Worm (Caenorhabditis elegans) whole organism, L2 larva: ENCODE data around the gene R02C2.7.

Source experiments
- F13H6.1 ChIP-seq: sonication (generic microtip); optimal IDR thresholded peaks from 2 replicates; lab custom pipeline; 2016; ENCODE audit warnings: missing genetic modification characterization, missing compliant biosample characterization
- R02D3.7 ChIP-seq: fragments of 150-350 bp; optimal IDR thresholded peaks from 2 replicates; lab custom pipeline; 2014; ENCODE audit warnings: missing biosample characterization, missing genetic modification characterization
- Y55F3AM.14 ChIP-seq: fragments of 200-800 bp; sonication (Bioruptor generic); optimal IDR thresholded peaks from 2 replicates; lab custom pipeline; 2018; ENCODE audit warnings: mild to moderate bottlenecking, missing genetic modification characterization, missing compliant biosample characterization
- ZK546.5 ChIP-seq: sonication (generic microtip); optimal IDR thresholded peaks from 2 replicates; lab custom pipeline; 2017; ENCODE audit warnings: missing biosample characterization, missing genetic modification characterization
- alr-1 ChIP-seq: fragments of 150-350 bp; optimal IDR thresholded peaks from 2 replicates; lab custom pipeline; 2014; ENCODE audit warnings: missing biosample characterization, missing genetic modification characterization
- aly-2 ChIP-seq: fragments of 150-350 bp; optimal IDR thresholded peaks from 2 replicates; lab custom pipeline; 2014; ENCODE audit warnings: missing biosample characterization, missing genetic modification characterization
- ama-1 ChIP-seq: fragments of 150-350 bp; optimal IDR thresholded peaks from 2 replicates; lab custom pipeline; 2018; ENCODE audit warnings: inconsistent platforms
- crh-2 ChIP-seq: sonication (generic microtip); optimal IDR thresholded peaks from 2 replicates; lab custom pipeline; 2017; ENCODE audit warnings: missing biosample characterization, missing genetic modification characterization
- dmd-4 ChIP-seq: sonication (generic microtip); optimal IDR thresholded peaks from 2 replicates; lab custom pipeline; 2017; ENCODE audit warnings: missing biosample characterization, missing genetic modification characterization
- egl-27 ChIP-seq: sonication (generic microtip); optimal IDR thresholded peaks from 3 replicates; lab custom pipeline; 2017; ENCODE audit warnings: missing biosample characterization, missing genetic modification reagents, missing genetic modification characterization
- elt-1 ChIP-seq: fragments of 150-350 bp; optimal IDR thresholded peaks from 2 replicates; lab custom pipeline; 2014; ENCODE audit warnings: missing biosample characterization, missing genetic modification characterization
- elt-3 ChIP-seq: sonication (generic microtip); optimal IDR thresholded peaks from 2 replicates; lab custom pipeline; 2017; ENCODE audit warnings: missing biosample characterization, missing genetic modification characterization
- fos-1 ChIP-seq: fragments of 150-350 bp; optimal IDR thresholded peaks from 2 replicates; lab custom pipeline; 2014; ENCODE audit warnings: missing biosample characterization, missing genetic modification characterization
- gmeb-1 ChIP-seq: fragments of 150-350 bp; optimal IDR thresholded peaks from 2 replicates; lab custom pipeline; 2014; ENCODE audit warnings: missing biosample characterization, missing genetic modification characterization
- lin-11 ChIP-seq: fragments of 150-350 bp; sonication (generic microtip); optimal IDR thresholded peaks from 2 replicates; lab custom pipeline; 2014; ENCODE audit warnings: missing biosample characterization, missing genetic modification characterization, inconsistent platforms, mixed read lengths
- lin-13 ChIP-seq: fragments of 150-350 bp; optimal IDR thresholded peaks from 2 replicates; lab custom pipeline; 2014; ENCODE audit warnings: missing biosample characterization, missing genetic modification reagents, missing genetic modification characterization
- lin-39 ChIP-seq: fragments of 150-350 bp; optimal IDR thresholded peaks from 2 replicates; lab custom pipeline; 2014; ENCODE audit warnings: missing biosample characterization, missing genetic modification reagents, missing genetic modification characterization
- lsy-2 ChIP-seq, 2 experiments: fragments of 150-350 bp in 1 of 2; sonication (generic microtip) in 1 of 2; optimal IDR thresholded peaks; 2 replicates each; lab custom pipeline; 2014 to 2017; ENCODE audit warnings: missing biosample characterization in 2 of 2, missing genetic modification characterization in 2 of 2
- mab-5 ChIP-seq: fragments of 150-350 bp; optimal IDR thresholded peaks from 2 replicates; lab custom pipeline; 2014; ENCODE audit warnings: missing biosample characterization, missing genetic modification characterization
- mbf-1 ChIP-seq: sonication (generic microtip); optimal IDR thresholded peaks from 2 replicates; lab custom pipeline; 2017; ENCODE audit warnings: missing biosample characterization, missing genetic modification characterization
- mdl-1 ChIP-seq, 2 experiments: fragments of 150-350 bp in 1 of 2; sonication (generic microtip) in 1 of 2; optimal IDR thresholded peaks; 2 replicates each; lab custom pipeline; 2017; ENCODE audit warnings: missing biosample characterization in 2 of 2, missing genetic modification characterization in 2 of 2
- nhr-10 ChIP-seq: sonication (generic microtip); optimal IDR thresholded peaks from 2 replicates; lab custom pipeline; 2017; ENCODE audit warnings: missing biosample characterization, missing genetic modification characterization
- nhr-11 ChIP-seq: fragments of 150-350 bp; optimal IDR thresholded peaks from 2 replicates; lab custom pipeline; 2014; ENCODE audit warnings: missing biosample characterization, missing genetic modification characterization
- nhr-12 ChIP-seq: fragments of 150-350 bp; optimal IDR thresholded peaks from 2 replicates; lab custom pipeline; 2014; ENCODE audit warnings: missing biosample characterization, missing genetic modification characterization
- nhr-23 ChIP-seq: fragments of 150-350 bp; optimal IDR thresholded peaks from 2 replicates; lab custom pipeline; 2014; ENCODE audit warnings: missing biosample characterization, missing genetic modification reagents, missing genetic modification characterization
- nhr-237 ChIP-seq: fragments of 150-350 bp; optimal IDR thresholded peaks from 2 replicates; lab custom pipeline; 2014; ENCODE audit warnings: missing biosample characterization, missing genetic modification characterization
- nhr-6 ChIP-seq: fragments of 150-350 bp; optimal IDR thresholded peaks from 2 replicates; lab custom pipeline; 2014; ENCODE audit warnings: missing biosample characterization, missing genetic modification characterization
- nhr-77 ChIP-seq: fragments of 150-350 bp; optimal IDR thresholded peaks from 2 replicates; lab custom pipeline; 2014; ENCODE audit warnings: missing biosample characterization, missing genetic modification characterization
- skn-1 ChIP-seq: sonication (generic microtip); optimal IDR thresholded peaks from 2 replicates; lab custom pipeline; 2017; ENCODE audit warnings: missing biosample characterization, missing genetic modification characterization
- sma-3 ChIP-seq: sonication (generic microtip); optimal IDR thresholded peaks from 2 replicates; lab custom pipeline; 2016; ENCODE audit warnings: missing genetic modification reagents, missing genetic modification characterization, missing compliant biosample characterization
- snpc-4 ChIP-seq: fragments of 150-350 bp; optimal IDR thresholded peaks from 2 replicates; lab custom pipeline; 2014; ENCODE audit warnings: missing biosample characterization, missing genetic modification characterization
- unc-39 ChIP-seq: fragments of 150-350 bp; optimal IDR thresholded peaks from 2 replicates; lab custom pipeline; 2014; ENCODE audit warnings: missing biosample characterization, missing genetic modification characterization
- unc-55 ChIP-seq: fragments of 150-350 bp; sonication (generic microtip); optimal IDR thresholded peaks from 3 replicates; lab custom pipeline; 2014; ENCODE audit warnings: missing biosample characterization, missing genetic modification reagents, missing genetic modification characterization
- unc-62 ChIP-seq: fragments of 150-350 bp; optimal IDR thresholded peaks from 2 replicates; lab custom pipeline; 2014; ENCODE audit warnings: missing biosample characterization, missing genetic modification reagents, missing genetic modification characterization
- zag-1 ChIP-seq: fragments of 150-350 bp; optimal IDR thresholded peaks from 2 replicates; lab custom pipeline; 2014; ENCODE audit warnings: missing biosample characterization, missing genetic modification characterization
- ztf-1 ChIP-seq: fragments of 200-800 bp; sonication (Bioruptor generic); conservative IDR thresholded peaks from 2 replicates; pipeline ENCODE4 v1.3.6; 2022; ENCODE audit warnings: missing genetic modification characterization, missing compliant biosample characterization
- ztf-4 ChIP-seq: fragments of 150-350 bp; optimal IDR thresholded peaks from 2 replicates; lab custom pipeline; 2014; ENCODE audit warnings: missing biosample characterization, missing genetic modification characterization

The R02C2.7 gene

DNA sequence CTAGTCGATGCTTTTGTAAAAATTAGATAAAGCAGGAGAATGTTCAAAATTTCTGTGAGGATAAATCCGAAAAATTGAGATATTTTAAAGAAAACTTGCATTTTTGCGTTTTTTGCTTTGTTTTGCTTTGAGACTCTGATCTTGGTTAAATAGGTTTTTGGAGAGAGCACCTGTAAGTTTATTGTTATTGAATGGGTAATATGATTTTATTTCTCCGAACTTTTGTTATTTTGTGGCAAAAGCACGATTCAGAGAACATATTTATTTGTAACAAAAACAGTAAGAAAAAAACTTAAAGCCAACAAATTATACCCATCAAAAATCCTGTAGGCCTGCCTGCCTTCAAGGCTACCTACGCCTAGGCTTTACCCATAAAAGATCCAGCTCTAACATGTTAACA, 12.2 kb upstream of the R02C2.7 start, which contains the start of gene str-121:
str-121 (minus strand) TSS at position 101 of the 400 bp plus-strand sequence.
- TF ChIP-seq elt-3 (tag; lab: Kevin White, UChicago), result no peak
- TF ChIP-seq mdl-1 (tag; optimal IDR thresholded peaks at IDR 0.05; lab: Kevin White, UChicago), result no peak
- TF ChIP-seq skn-1, result no peak
- TF ChIP-seq ZK546.5 (tag; lab: Kevin White, UChicago), result no peak
- no peak for TF ChIP-seq nhr-10 (tag; lab: Kevin White, UChicago)
- no peak for TF ChIP-seq lsy-2 (tag; optimal IDR thresholded peaks at IDR 0.05; lab: Kevin White, UChicago)
- no peak for TF ChIP-seq crh-2
- TF ChIP-seq unc-62 (GFP tag; lab: Kevin White, UChicago), result no peak

ce11 chrV:251652-252051, 9.2 kb upstream of the R02C2.7 start, which contains the start of gene oac-39:
oac-39 (minus strand) TSS chrV:251752.
- TF ChIP-seq skn-1, result no peak
- TF ChIP-seq ama-1, result no peak
- TF ChIP-seq sma-3, result no peak
- no peak for TF ChIP-seq unc-39 (tag; lab: Kevin White, UChicago)
- TF ChIP-seq nhr-77 (tag; lab: Kevin White, UChicago), result no peak
- TF ChIP-seq aly-2, result no peak
- TF ChIP-seq nhr-10 (tag; lab: Kevin White, UChicago), result no peak
- no peak for TF ChIP-seq egl-27 (tag; lab: Kevin White, UChicago)
- TF ChIP-seq snpc-4, result no peak
- TF ChIP-seq nhr-237 (tag; lab: Kevin White, UChicago), result no peak
- no peak for TF ChIP-seq R02D3.7 (tag; lab: Kevin White, UChicago)
- TF ChIP-seq mab-5 (tag; lab: Kevin White, UChicago), result no peak
- no peak for TF ChIP-seq crh-2
- TF ChIP-seq ztf-4, result no peak
- no peak for TF ChIP-seq mbf-1 (tag; lab: Kevin White, UChicago)
- TF ChIP-seq Y55F3AM.14 (GFP tag; lab: Kevin White, UChicago), result no peak
- TF ChIP-seq ztf-1 (GFP tag; lab: Robert Waterston, UW), result no peak
- TF ChIP-seq F13H6.1, result no peak
- no peak for TF ChIP-seq fos-1 (tag; lab: Kevin White, UChicago)
- TF ChIP-seq, all 48 proteins: peak for 0

DNA sequence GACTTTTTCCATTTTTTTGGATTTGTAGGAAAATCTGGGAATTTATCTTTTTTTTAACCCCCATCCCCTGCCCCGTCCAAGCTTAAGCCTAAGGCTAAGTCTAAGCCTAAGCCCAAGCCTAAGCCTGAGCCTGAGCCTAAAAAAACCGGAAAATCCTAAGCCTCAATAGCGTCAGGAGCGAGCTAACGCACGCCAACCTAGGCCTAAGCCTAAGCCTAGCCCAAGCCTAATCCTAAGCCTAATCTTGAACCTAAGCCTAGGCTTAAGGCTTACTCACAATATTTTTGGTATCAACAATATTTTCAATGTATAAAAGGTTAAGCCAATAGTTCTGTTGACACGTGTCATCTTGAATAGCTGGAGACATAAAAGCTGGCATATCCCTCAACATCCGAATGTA, 6.2 kb upstream of the R02C2.7 start:
- TF ChIP-seq gmeb-1 (no peak), zag-1 (no peak), nhr-6 (tag; lab: Kevin White, UChicago) (no peak), Y55F3AM.14 (GFP tag; lab: Kevin White, UChicago) (no peak), ZK546.5 (tag; lab: Kevin White, UChicago) (no peak), lin-39 (tag; lab: Kevin White, UChicago) (no peak)

DNA sequence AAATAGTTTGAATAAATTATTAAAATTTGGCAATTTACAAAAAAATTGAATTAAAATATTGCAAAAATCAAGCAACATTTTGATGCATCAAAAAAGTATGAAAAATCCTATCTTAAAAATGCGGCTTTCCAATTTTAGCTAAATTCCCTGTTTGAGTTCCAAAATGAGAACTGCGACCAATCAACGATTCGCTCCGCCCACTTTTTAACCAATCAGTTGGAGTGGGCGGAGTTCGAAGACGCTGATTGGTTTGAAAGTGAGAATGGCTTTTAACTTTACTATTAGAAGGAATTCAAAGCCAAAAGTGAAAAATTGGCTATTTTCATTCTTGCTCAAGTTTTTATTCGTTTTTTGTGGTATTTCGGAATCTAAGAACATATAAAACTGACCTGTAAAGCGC, 5.2 kb upstream of the R02C2.7 start:
- no peak for TF ChIP-seq skn-1

DNA sequence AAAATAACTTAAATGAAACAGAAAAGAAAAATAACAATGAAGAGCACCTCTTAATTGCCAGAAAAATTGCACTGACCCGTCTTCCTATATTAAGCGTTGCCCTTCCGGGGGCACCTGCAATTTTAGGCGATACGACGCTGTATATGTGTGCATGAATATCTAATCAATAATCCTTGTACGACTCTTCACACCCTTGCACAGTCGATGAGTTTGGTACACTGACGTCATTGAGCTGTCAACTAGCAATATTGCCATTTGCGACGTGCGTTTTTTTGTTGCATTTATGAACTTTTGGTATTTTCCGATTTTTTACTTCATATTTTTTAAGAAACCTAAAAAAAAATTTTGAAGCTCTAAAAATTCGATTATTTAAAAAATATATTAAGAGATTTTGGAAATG, 3.7 kb upstream of the R02C2.7 start, which contains the start of gene kin-34:
kin-34 (minus strand) TSS at position 101 of the 400 bp plus-strand sequence.
- TF ChIP-seq unc-55 (GFP tag; lab: Kevin White, UChicago), result no peak
- TF ChIP-seq mbf-1 (tag; lab: Kevin White, UChicago), result no peak
- no peak for TF ChIP-seq nhr-23 (tag; lab: Kevin White, UChicago)
- TF ChIP-seq lin-13 (GFP tag; lab: Kevin White, UChicago), result no peak
- TF ChIP-seq fos-1 (tag; lab: Kevin White, UChicago), result no peak
- TF ChIP-seq unc-62 (GFP tag; lab: Kevin White, UChicago), result no peak
- no peak for TF ChIP-seq ama-1
- TF ChIP-seq egl-27 (tag; lab: Kevin White, UChicago), result no peak
- no peak for TF ChIP-seq aly-2
- no peak for TF ChIP-seq nhr-10 (tag; lab: Kevin White, UChicago)
- no peak for TF ChIP-seq dmd-4 (tag; lab: Kevin White, UChicago)
- TF ChIP-seq lin-11 (tag; lab: Kevin White, UChicago), result no peak
- TF ChIP-seq elt-1 (tag; lab: Kevin White, UChicago), result no peak
- TF ChIP-seq alr-1, result no peak
- no peak for TF ChIP-seq nhr-12
- TF ChIP-seq lin-39 (tag; lab: Kevin White, UChicago), result no peak
- no peak for TF ChIP-seq sma-3
- TF ChIP-seq nhr-11 (tag; lab: Kevin White, UChicago), result no peak
- no peak for TF ChIP-seq ztf-4
- no peak for TF ChIP-seq F13H6.1
- TF ChIP-seq, all 48 proteins: peak for 0
